Fruit fly (Drosophila melanogaster) whole organism: Measurements from ENCODE around the gene Tango6.
A peak's percentile ranks its signal among the peaks of the same experiment; 100 is the strongest.

Source experiments
- CG8478 ChIP-seq: fragments of >200 bp; optimal IDR thresholded peaks from 2 replicates; lab custom pipeline; 2018; ENCODE audit warnings: inconsistent platforms
- Dll ChIP-seq: fragments of >200 bp; optimal IDR thresholded peaks from 2 replicates; lab custom pipeline; 2017
- EcR ChIP-seq, 2 experiments: fragments of >200 bp; optimal IDR thresholded peaks; 2 replicates each; lab custom pipeline; 2017; ENCODE audit warnings: missing biosample characterization in 2 of 2, missing genetic modification characterization in 2 of 2, missing genetic modification reagents in 2 of 2
- pan ChIP-seq: fragments of >200 bp; optimal IDR thresholded peaks from 2 replicates; lab custom pipeline; 2017
- psq ChIP-seq: fragments of >200 bp; optimal IDR thresholded peaks from 2 replicates; lab custom pipeline; 2017
- usp ChIP-seq: fragments of >200 bp; optimal IDR thresholded peaks from 2 replicates; lab custom pipeline; 2017; ENCODE audit warnings: missing biosample characterization, missing genetic modification characterization, mixed read lengths

Gene Tango6

dm6 chr2L:18968370-18969105, at the start of gene Tango6, which contains the start of gene Nak:
Gene Tango6 (plus strand): TSS chr2L:18969028.
Gene Nak (minus strand): TSS chr2L:18968744.
- TF ChIP-seq pan (no peak), psq (lab: Kevin White, UChicago) (no peak), usp (GFP tag; lab: Kevin White, UChicago) (no peak), EcR (GFP tag; optimal IDR thresholded peaks at IDR 0.05; lab: Kevin White, UChicago) (no peak), CG8478 (lab: Kevin White, UChicago) (peak; percentile 14), Dll (no peak)

dm6 chr2L:18919474-18919873, 49.4 kb upstream of the Tango6 start:
- TF ChIP-seq EcR (GFP tag; optimal IDR thresholded peaks at IDR 0.05; lab: Kevin White, UChicago) (no peak), Dll (no peak), pan (no peak), CG8478 (lab: Kevin White, UChicago) (no peak), psq (lab: Kevin White, UChicago) (no peak), usp (GFP tag; lab: Kevin White, UChicago) (no peak)

- TF ChIP-seq pan, result no peak
Measured at dm6 chr2L:18921246-18921645, 47.6 kb upstream of the Tango6 start.

dm6 chr2L:18924642-18925244, 44.1 kb upstream of the Tango6 start:
- no peak for TF ChIP-seq EcR (GFP tag; optimal IDR thresholded peaks at IDR 0.05; lab: Kevin White, UChicago)

- TF ChIP-seq CG8478 (lab: Kevin White, UChicago) (no peak), usp (GFP tag; lab: Kevin White, UChicago) (no peak)
Measured at dm6 chr2L:18925387-18925786, 43.4 kb upstream of the Tango6 start.

- no peak for TF ChIP-seq psq (lab: Kevin White, UChicago)
- no peak for TF ChIP-seq CG8478 (lab: Kevin White, UChicago)
- TF ChIP-seq EcR (GFP tag; optimal IDR thresholded peaks at IDR 0.05; lab: Kevin White, UChicago), result no peak
- no peak for TF ChIP-seq Dll
- TF ChIP-seq usp (GFP tag; lab: Kevin White, UChicago), result no peak
- TF ChIP-seq pan, result no peak
Measured at dm6 chr2L:18925956-18926355, 42.9 kb upstream of the Tango6 start.

dm6 chr2L:18927891-18928290, 40.9 kb upstream of the Tango6 start:
- no peak for TF ChIP-seq pan
- no peak for TF ChIP-seq EcR (GFP tag; optimal IDR thresholded peaks at IDR 0.05; lab: Kevin White, UChicago)
- TF ChIP-seq psq (lab: Kevin White, UChicago), result no peak
- TF ChIP-seq usp (GFP tag; lab: Kevin White, UChicago), result no peak
- TF ChIP-seq Dll, result no peak
- TF ChIP-seq CG8478 (lab: Kevin White, UChicago), result no peak

dm6 chr2L:18929595-18929994, 39.2 kb upstream of the Tango6 start:
- TF ChIP-seq CG8478 (lab: Kevin White, UChicago), result no peak
- no peak for TF ChIP-seq Dll
- no peak for TF ChIP-seq pan
- no peak for TF ChIP-seq psq (lab: Kevin White, UChicago)
- TF ChIP-seq EcR (GFP tag; optimal IDR thresholded peaks at IDR 0.05; lab: Kevin White, UChicago), result no peak
- TF ChIP-seq usp (GFP tag; lab: Kevin White, UChicago), result no peak

dm6 chr2L:18930352-18931122, 38.3 kb upstream of the Tango6 start:
- TF ChIP-seq EcR (GFP tag; optimal IDR thresholded peaks at IDR 0.05; lab: Kevin White, UChicago), result no peak
- no peak for TF ChIP-seq Dll
- TF ChIP-seq pan, result no peak
- no peak for TF ChIP-seq CG8478 (lab: Kevin White, UChicago)
- no peak for TF ChIP-seq psq (lab: Kevin White, UChicago)
- no peak for TF ChIP-seq usp (GFP tag; lab: Kevin White, UChicago)

dm6 chr2L:18933867-18934266, 35.0 kb upstream of the Tango6 start:
- TF ChIP-seq pan (no peak), psq (lab: Kevin White, UChicago) (no peak), Dll (no peak), usp (GFP tag; lab: Kevin White, UChicago) (no peak), EcR (GFP tag; optimal IDR thresholded peaks at IDR 0.05; lab: Kevin White, UChicago) (no peak), CG8478 (lab: Kevin White, UChicago) (no peak)

dm6 chr2L:18934588-18934987, 34.2 kb upstream of the Tango6 start:
- TF ChIP-seq psq (lab: Kevin White, UChicago) (no peak), CG8478 (lab: Kevin White, UChicago) (no peak), pan (no peak)

- TF ChIP-seq EcR (GFP tag; optimal IDR thresholded peaks at IDR 0.05; lab: Kevin White, UChicago), result no peak
- TF ChIP-seq pan, result no peak
- TF ChIP-seq CG8478 (lab: Kevin White, UChicago), result peak; percentile 92
- TF ChIP-seq psq (lab: Kevin White, UChicago), result no peak
- TF ChIP-seq Dll, result no peak
Measured at dm6 chr2L:18936056-18936455, 32.8 kb upstream of the Tango6 start.
